Worm (Caenorhabditis elegans): ENCODE data around the gene mig-32.

The mig-32 gene

DNA sequence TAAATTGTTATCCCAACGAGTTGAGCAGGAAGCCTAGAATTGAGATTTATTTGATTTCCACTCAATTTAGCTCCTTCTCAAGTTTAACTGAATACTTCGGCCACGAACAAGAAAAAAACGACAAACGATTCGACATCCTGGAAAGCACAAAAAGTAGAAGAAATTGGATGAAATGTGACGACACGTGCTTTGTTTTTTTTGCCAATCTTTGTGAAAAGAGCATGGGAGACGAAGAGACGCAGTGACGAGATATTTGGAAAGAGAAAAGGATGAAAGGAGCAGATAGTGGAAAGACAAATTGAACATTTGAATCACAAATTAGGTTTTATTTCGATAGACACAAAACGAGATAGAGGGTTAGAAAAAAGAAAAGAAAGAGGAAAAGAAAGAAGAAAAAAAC is 22.5 kb upstream of the mig-32 start (continued):
- no peak for TF ChIP-seq Y116A8C.19 (tag; optimal IDR thresholded peaks at IDR 0.05; ENCODE audit: borderline replicate concordance)
- no peak for TF ChIP-seq fkh-4 (tag; optimal IDR thresholded peaks at IDR 0.05; ENCODE audit: borderline replicate concordance)
- TF ChIP-seq grh-1 (GFP tag; IDR thresholded peaks at IDR 0.05), result no peak
- TF ChIP-seq lin-13 (GFP tag; optimal IDR thresholded peaks at IDR 0.05), result no peak
- no peak for TF ChIP-seq isw-1 (GFP tag; IDR thresholded peaks at IDR 0.05)
- TF ChIP-seq nhr-76 (tag; optimal IDR thresholded peaks at IDR 0.05), result no peak
- TF ChIP-seq ceh-82 (tag; optimal IDR thresholded peaks at IDR 0.05), result peak in 1 of 3 experiments; percentile 6
- TF ChIP-seq lsy-2 (tag; optimal IDR thresholded peaks at IDR 0.05), result peak in 1 of 2 experiments; percentile 45
- TF ChIP-seq zip-4 (GFP tag; optimal IDR thresholded peaks at IDR 0.05), result no peak
- TF ChIP-seq aha-1 (tag; optimal IDR thresholded peaks at IDR 0.05), result no peak
- no peak for TF ChIP-seq fos-1 (tag; optimal IDR thresholded peaks at IDR 0.05)
- TF ChIP-seq nhr-11 (tag; optimal IDR thresholded peaks at IDR 0.05), result no peak
- no peak for TF ChIP-seq nhr-237 (tag; optimal IDR thresholded peaks at IDR 0.05)
- no peak for TF ChIP-seq C16A3.4 (tag; optimal IDR thresholded peaks at IDR 0.05)
- peak; percentile 28 for TF ChIP-seq rnt-1 (tag; optimal IDR thresholded peaks at IDR 0.05)
- TF ChIP-seq efl-3 (GFP tag; optimal IDR thresholded peaks at IDR 0.05), result no peak
- no peak for TF ChIP-seq pqm-1 (tag; optimal IDR thresholded peaks at IDR 0.05)
- no peak for TF ChIP-seq nhr-85 (tag)
- no peak for TF ChIP-seq unc-86 (tag; optimal IDR thresholded peaks at IDR 0.05)
- TF ChIP-seq sptf-1 (tag; optimal IDR thresholded peaks at IDR 0.05), result no peak
- no peak for TF ChIP-seq ceh-90 (tag; optimal IDR thresholded peaks at IDR 0.05)
- no peak for TF ChIP-seq pax-3 (tag; optimal IDR thresholded peaks at IDR 0.05)
- TF ChIP-seq F16B12.6 (tag; optimal IDR thresholded peaks at IDR 0.05), result no peak
- TF ChIP-seq lin-39 (tag; optimal IDR thresholded peaks at IDR 0.05), result no peak
- TF ChIP-seq nhr-84 (tag; optimal IDR thresholded peaks at IDR 0.05), result no peak
- no peak for TF ChIP-seq alr-1 (tag; optimal IDR thresholded peaks at IDR 0.05; ENCODE audit: borderline replicate concordance)
- TF ChIP-seq ceh-63 (GFP tag; optimal IDR thresholded peaks at IDR 0.05), result peak; percentile 56
- TF ChIP-seq snu-23 (GFP tag; optimal IDR thresholded peaks at IDR 0.05), result peak; percentile 28
- TF ChIP-seq hlh-4 (tag; optimal IDR thresholded peaks at IDR 0.05), result no peak

ce11 chrIV:12113056-12113455 is 21.0 kb upstream of the mig-32 start:
- TF ChIP-seq mep-1 (tag; optimal IDR thresholded peaks at IDR 0.05) (peak; percentile 8), unc-98 (GFP tag; IDR thresholded peaks at IDR 0.05) (no peak), lsy-2 (tag; optimal IDR thresholded peaks at IDR 0.05) (peak; percentile 5 to 66), lin-14 (GFP tag; optimal IDR thresholded peaks at IDR 0.05) (peak; percentile 82), nhr-71 (tag; optimal IDR thresholded peaks at IDR 0.05) (peak; percentile 67), dpl-1 (GFP tag; optimal IDR thresholded peaks at IDR 0.05) (peak in 1 of 3 experiments; percentile 5), ces-1 (GFP tag; optimal IDR thresholded peaks at IDR 0.05) (no peak), unc-130 (tag; optimal IDR thresholded peaks at IDR 0.05) (peak; percentile 34), pag-3 (tag; optimal IDR thresholded peaks at IDR 0.05; ENCODE audit: borderline replicate concordance, insufficient read depth) (peak; percentile 93), nhr-20 (tag; optimal IDR thresholded peaks at IDR 0.05) (peak; percentile 8), snu-23 (GFP tag; optimal IDR thresholded peaks at IDR 0.05) (peak; percentile 47), nhr-19 (GFP tag; conservative IDR thresholded peaks at IDR 0.05) (peak; percentile 34), nhr-76 (tag; optimal IDR thresholded peaks at IDR 0.05) (no peak), sptf-1 (tag; optimal IDR thresholded peaks at IDR 0.05) (no peak), rnt-1 (tag; optimal IDR thresholded peaks at IDR 0.05) (peak; percentile 65), efl-3 (GFP tag; optimal IDR thresholded peaks at IDR 0.05) (no peak), sox-4 (tag; optimal IDR thresholded peaks at IDR 0.05) (no peak), elt-2 (tag; optimal IDR thresholded peaks at IDR 0.05) (no peak), lin-13 (GFP tag; optimal IDR thresholded peaks at IDR 0.05) (no peak)
